Worm (Caenorhabditis elegans) whole organism, mixed stage, embryonic: ENCODE data around the gene ndx-6.

ENCODE experiments used
- M03D4.4 ChIP-seq: sonication (generic microtip); optimal IDR thresholded peaks from 2 replicates; lab custom pipeline; 2017; ENCODE audit warnings: mild to moderate bottlenecking, missing genetic modification characterization, missing compliant biosample characterization
- bed-3 ChIP-seq: fragments of 200-800 bp; sonication (Bioruptor generic); optimal IDR thresholded peaks from 3 replicates; lab custom pipeline; 2018; ENCODE audit warnings: mild to moderate bottlenecking, missing genetic modification characterization, moderate library complexity, missing compliant biosample characterization
- blmp-1 ChIP-seq: fragments of 150-350 bp; optimal IDR thresholded peaks from 2 replicates; lab custom pipeline; 2014; ENCODE audit warnings: missing biosample characterization, missing genetic modification characterization
- ceh-39 ChIP-seq: fragments of 150-350 bp; optimal IDR thresholded peaks from 2 replicates; lab custom pipeline; 2014; ENCODE audit warnings: missing biosample characterization, missing genetic modification characterization
- ceh-43 ChIP-seq: fragments of 200-800 bp; sonication (Bioruptor generic); optimal IDR thresholded peaks from 2 replicates; lab custom pipeline; 2018; ENCODE audit warnings: mild to moderate bottlenecking, missing genetic modification characterization, moderate library complexity, missing compliant biosample characterization
- ceh-83 ChIP-seq: fragments of 200-800 bp; sonication (Bioruptor generic); optimal IDR thresholded peaks from 2 replicates; lab custom pipeline; 2018; ENCODE audit warnings: mild to moderate bottlenecking, missing genetic modification characterization, missing compliant biosample characterization
- cnd-1 ChIP-seq: fragments of 200-800 bp; sonication (Bioruptor generic); optimal IDR thresholded peaks from 2 replicates; lab custom pipeline; 2018; ENCODE audit warnings: mild to moderate bottlenecking, missing genetic modification characterization, missing compliant biosample characterization
- drap-1 ChIP-seq: fragments of 200-800 bp; sonication (Bioruptor generic); optimal IDR thresholded peaks from 3 replicates; lab custom pipeline; 2018; ENCODE audit warnings: mild to moderate bottlenecking, missing genetic modification characterization, missing compliant biosample characterization
- elt-1 ChIP-seq: sonication (generic microtip); optimal IDR thresholded peaks from 2 replicates; lab custom pipeline; 2017; ENCODE audit warnings: missing genetic modification characterization, mild to moderate bottlenecking, missing compliant biosample characterization, antibody characterized with exemption, moderate library complexity, borderline replicate concordance; ENCODE audit not compliant: insufficient read depth
- elt-3 ChIP-seq: fragments of 150-350 bp; optimal IDR thresholded peaks from 2 replicates; lab custom pipeline; 2014; ENCODE audit warnings: missing biosample characterization, missing genetic modification characterization
- flh-1 ChIP-seq: fragments of 200-800 bp; sonication (Bioruptor generic); optimal IDR thresholded peaks from 2 replicates; lab custom pipeline; 2018; ENCODE audit warnings: mild to moderate bottlenecking, missing genetic modification characterization, moderate library complexity, missing compliant biosample characterization
- ham-2 ChIP-seq: fragments of 200-800 bp; sonication (Bioruptor generic); optimal IDR thresholded peaks from 2 replicates; lab custom pipeline; 2018; ENCODE audit warnings: mild to moderate bottlenecking, missing genetic modification characterization, missing compliant biosample characterization
- hlh-1 ChIP-seq: fragments of 150-350 bp; optimal IDR thresholded peaks from 2 replicates; lab custom pipeline; 2014; ENCODE audit warnings: missing biosample characterization, missing genetic modification reagents, missing genetic modification characterization
- lin-13 ChIP-seq: fragments of 150-350 bp; optimal IDR thresholded peaks from 2 replicates; lab custom pipeline; 2014; ENCODE audit warnings: missing biosample characterization, missing genetic modification characterization
- lin-32 ChIP-seq: fragments of 200-800 bp; sonication (Bioruptor generic); optimal IDR thresholded peaks from 2 replicates; lab custom pipeline; 2018; ENCODE audit warnings: mild to moderate bottlenecking, missing genetic modification characterization, missing compliant biosample characterization
- mab-5 ChIP-seq: fragments of 150-350 bp; optimal IDR thresholded peaks from 2 replicates; lab custom pipeline; 2014; ENCODE audit warnings: missing biosample characterization, missing genetic modification characterization
- mep-1 ChIP-seq: fragments of 150-350 bp; optimal IDR thresholded peaks from 2 replicates; lab custom pipeline; 2017; ENCODE audit warnings: missing biosample characterization, missing genetic modification reagents, missing genetic modification characterization, inconsistent platforms
- mls-2 ChIP-seq: sonication (generic microtip); optimal IDR thresholded peaks from 2 replicates; lab custom pipeline; 2016; ENCODE audit warnings: mild to moderate bottlenecking, missing genetic modification characterization, moderate library complexity, missing compliant biosample characterization
- nhr-12 ChIP-seq: fragments of 150-350 bp; optimal IDR thresholded peaks from 2 replicates; lab custom pipeline; 2014; ENCODE audit warnings: missing biosample characterization, missing genetic modification characterization
- nhr-2 ChIP-seq: fragments of 150-350 bp; optimal IDR thresholded peaks from 2 replicates; lab custom pipeline; 2014; ENCODE audit warnings: missing biosample characterization, missing genetic modification characterization
- nhr-237 ChIP-seq: fragments of 150-350 bp; optimal IDR thresholded peaks from 2 replicates; lab custom pipeline; 2014; ENCODE audit warnings: missing biosample characterization, missing genetic modification characterization
- nhr-28 ChIP-seq: fragments of 150-350 bp; optimal IDR thresholded peaks from 2 replicates; lab custom pipeline; 2014; ENCODE audit warnings: missing biosample characterization, missing genetic modification characterization
- nhr-76 ChIP-seq: sonication (generic microtip); optimal IDR thresholded peaks from 2 replicates; lab custom pipeline; 2017; ENCODE audit warnings: missing biosample characterization, missing genetic modification characterization
- pha-4 ChIP-seq: fragments of 150-350 bp; optimal IDR thresholded peaks from 2 replicates; lab custom pipeline; 2018; ENCODE audit warnings: missing biosample characterization, missing genetic modification reagents, missing genetic modification characterization
- sem-2 ChIP-seq: fragments of 200-800 bp; sonication (Bioruptor generic); optimal IDR thresholded peaks from 2 replicates; lab custom pipeline; 2018; ENCODE audit warnings: mild to moderate bottlenecking, missing genetic modification characterization, missing compliant biosample characterization
- snpc-4 ChIP-seq: fragments of 150-350 bp; optimal IDR thresholded peaks from 2 replicates; lab custom pipeline; 2014; ENCODE audit warnings: missing biosample characterization, missing genetic modification characterization
- sptf-1 ChIP-seq: sonication (generic microtip); optimal IDR thresholded peaks from 2 replicates; lab custom pipeline; 2017; ENCODE audit warnings: mild to moderate bottlenecking, missing genetic modification characterization, moderate library complexity, missing compliant biosample characterization
- tbx-8 ChIP-seq: fragments of 200-800 bp; sonication (Bioruptor generic); optimal IDR thresholded peaks from 2 replicates; lab custom pipeline; 2018; ENCODE audit warnings: mild to moderate bottlenecking, missing genetic modification characterization, moderate library complexity, missing compliant biosample characterization
- unc-120 ChIP-seq: sonication (generic microtip); optimal IDR thresholded peaks from 2 replicates; lab custom pipeline; 2017; ENCODE audit warnings: missing genetic modification characterization, missing compliant biosample characterization; ENCODE audit not compliant: poor library complexity, severe bottlenecking
- unc-39 ChIP-seq: fragments of 150-350 bp; optimal IDR thresholded peaks from 2 replicates; lab custom pipeline; 2014; ENCODE audit warnings: missing biosample characterization, missing genetic modification characterization
- unc-62 ChIP-seq: fragments of 150-350 bp; optimal IDR thresholded peaks from 2 replicates; lab custom pipeline; 2014; ENCODE audit warnings: missing biosample characterization, missing genetic modification reagents, missing genetic modification characterization
- zip-8 ChIP-seq: fragments of 150-350 bp; optimal IDR thresholded peaks from 2 replicates; lab custom pipeline; 2014; ENCODE audit warnings: missing biosample characterization, missing genetic modification characterization
- ztf-11 ChIP-seq: fragments of 150-350 bp; optimal IDR thresholded peaks from 2 replicates; lab custom pipeline; 2014; ENCODE audit warnings: missing biosample characterization, missing genetic modification characterization

The ndx-6 gene

DNA sequence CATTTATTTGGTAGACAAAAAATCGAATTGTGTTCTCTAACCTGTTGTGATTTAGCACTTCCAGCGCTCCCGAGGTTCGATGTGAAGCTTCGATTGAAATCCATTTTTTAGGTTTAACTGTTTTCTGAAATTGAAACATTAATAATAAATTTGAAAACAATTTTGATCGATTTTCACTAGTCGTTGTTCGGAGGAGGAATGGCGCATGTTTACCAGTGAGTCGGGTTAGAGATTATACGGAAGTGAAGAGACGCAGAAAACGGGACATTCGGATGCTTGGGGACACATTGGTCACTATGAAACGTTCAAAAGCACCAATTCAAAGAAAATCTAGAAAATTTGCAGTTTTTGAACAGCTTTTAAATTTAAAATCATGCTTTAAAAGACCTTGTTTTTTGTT is 9.1 kb upstream of the ndx-6 start, which contains the start of gene fbxl-3:
Gene fbxl-3 (minus strand): TSS at position 124 of the 400 bp plus-strand sequence.
- TF ChIP-seq pha-4 (tag; lab: Kevin White, UChicago) (peak; percentile 65), unc-120 (no peak)

DNA sequence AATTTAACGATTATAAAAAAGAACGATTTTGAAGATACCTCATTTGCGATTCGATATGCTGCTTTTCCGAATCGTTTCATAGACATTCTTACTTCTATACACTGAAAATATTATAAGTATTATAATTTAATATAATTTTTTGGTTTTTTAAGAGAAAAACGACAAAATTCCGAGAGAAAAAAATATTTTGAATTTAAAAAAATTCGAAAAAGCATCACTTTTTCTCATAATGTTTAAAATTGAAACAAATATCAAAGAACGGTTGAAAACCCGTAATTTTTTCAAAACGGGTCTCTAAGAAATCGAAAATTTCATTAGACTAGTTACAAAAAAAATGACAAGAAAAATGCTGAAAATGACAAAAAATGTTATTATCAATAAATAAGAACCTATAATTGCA is 5.9 kb upstream of the ndx-6 start, which contains the start of gene pink-1:
Gene pink-1 (minus strand): TSS at position 101 of the 400 bp plus-strand sequence.
- TF ChIP-seq ceh-39 (tag; lab: Kevin White, UChicago) (no peak), zip-8 (tag; lab: Kevin White, UChicago) (no peak), hlh-1 (tag; lab: Kevin White, UChicago) (no peak), nhr-237 (no peak), mep-1 (tag; lab: Kevin White, UChicago) (no peak), bed-3 (GFP tag; lab: Kevin White, UChicago) (no peak), unc-120 (no peak), elt-3 (tag; lab: Kevin White, UChicago) (no peak)

DNA sequence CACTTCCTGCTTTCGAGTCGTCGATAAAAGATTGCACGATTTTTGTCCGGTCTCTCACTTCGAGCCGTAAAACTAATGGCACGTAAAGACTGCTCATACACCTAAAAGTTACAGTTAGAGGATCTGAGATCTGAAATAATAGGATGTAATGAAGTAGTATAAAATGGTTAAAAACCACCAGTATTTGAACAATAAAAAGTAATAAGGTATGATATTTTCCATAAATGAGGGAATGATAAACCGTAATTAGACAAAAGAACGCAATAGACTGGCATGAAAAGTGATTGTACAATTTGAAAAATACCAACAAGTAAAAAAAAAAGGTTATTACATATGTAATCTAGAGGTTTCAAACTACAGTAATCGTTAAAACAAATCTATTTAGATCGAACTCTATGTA is 3.4 kb upstream of the ndx-6 start, which contains the start of gene brap-2:
Gene brap-2 (minus strand): TSS at position 101 of the 400 bp plus-strand sequence.
- no peak for TF ChIP-seq nhr-237
- no peak for TF ChIP-seq ztf-11
- TF ChIP-seq elt-3 (tag; lab: Kevin White, UChicago): no peak
- TF ChIP-seq ham-2 (GFP tag; lab: Kevin White, UChicago): no peak
- no peak for TF ChIP-seq ceh-43 (GFP tag; lab: Kevin White, UChicago)
- no peak for TF ChIP-seq pha-4 (tag; lab: Kevin White, UChicago)
- no peak for TF ChIP-seq unc-62 (GFP tag; lab: Kevin White, UChicago)
- TF ChIP-seq unc-120: no peak
- TF ChIP-seq hlh-1 (tag; lab: Kevin White, UChicago): no peak
- TF ChIP-seq unc-39 (tag; lab: Kevin White, UChicago): no peak
- TF ChIP-seq mls-2 (tag; lab: Kevin White, UChicago): no peak
- TF ChIP-seq flh-1 (GFP tag; lab: Kevin White, UChicago): no peak
- no peak for TF ChIP-seq bed-3 (GFP tag; lab: Kevin White, UChicago)
- no peak for TF ChIP-seq nhr-76
- no peak for TF ChIP-seq M03D4.4
- no peak for TF ChIP-seq mep-1 (tag; lab: Kevin White, UChicago)
- TF ChIP-seq lin-32 (GFP tag; lab: Kevin White, UChicago): no peak
- no peak for TF ChIP-seq ceh-83 (GFP tag; lab: Kevin White, UChicago)
- no peak for TF ChIP-seq tbx-8 (GFP tag; lab: Kevin White, UChicago)
- TF ChIP-seq sptf-1: no peak

DNA sequence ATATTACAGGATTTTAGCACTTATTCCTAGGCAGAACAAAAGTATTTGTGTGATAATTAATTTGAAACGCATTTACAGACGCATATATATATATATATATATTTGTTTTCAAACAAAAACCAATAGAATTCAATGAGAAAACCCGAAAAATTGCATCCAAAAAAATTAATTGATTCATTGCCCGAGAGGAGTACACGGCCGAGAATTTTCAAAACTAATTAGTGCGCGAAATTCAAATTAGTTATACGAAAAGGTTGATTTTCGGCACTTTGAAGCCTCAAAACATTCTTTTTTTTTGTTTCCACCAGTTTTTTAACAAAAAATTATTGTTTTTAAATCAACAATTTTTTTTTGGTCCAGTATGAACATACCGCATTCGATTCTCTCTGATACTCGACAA is 1.8 kb upstream of the ndx-6 start:
- TF ChIP-seq lin-13 (tag; lab: Kevin White, UChicago): no peak
- no peak for TF ChIP-seq sem-2 (GFP tag; lab: Kevin White, UChicago)
- TF ChIP-seq snpc-4 (tag; lab: Kevin White, UChicago): no peak
- no peak for TF ChIP-seq nhr-2
- no peak for TF ChIP-seq cnd-1 (tag; lab: Kevin White, UChicago)
- no peak for TF ChIP-seq mab-5 (tag; lab: Kevin White, UChicago)
- no peak for TF ChIP-seq ceh-39 (tag; lab: Kevin White, UChicago)

DNA sequence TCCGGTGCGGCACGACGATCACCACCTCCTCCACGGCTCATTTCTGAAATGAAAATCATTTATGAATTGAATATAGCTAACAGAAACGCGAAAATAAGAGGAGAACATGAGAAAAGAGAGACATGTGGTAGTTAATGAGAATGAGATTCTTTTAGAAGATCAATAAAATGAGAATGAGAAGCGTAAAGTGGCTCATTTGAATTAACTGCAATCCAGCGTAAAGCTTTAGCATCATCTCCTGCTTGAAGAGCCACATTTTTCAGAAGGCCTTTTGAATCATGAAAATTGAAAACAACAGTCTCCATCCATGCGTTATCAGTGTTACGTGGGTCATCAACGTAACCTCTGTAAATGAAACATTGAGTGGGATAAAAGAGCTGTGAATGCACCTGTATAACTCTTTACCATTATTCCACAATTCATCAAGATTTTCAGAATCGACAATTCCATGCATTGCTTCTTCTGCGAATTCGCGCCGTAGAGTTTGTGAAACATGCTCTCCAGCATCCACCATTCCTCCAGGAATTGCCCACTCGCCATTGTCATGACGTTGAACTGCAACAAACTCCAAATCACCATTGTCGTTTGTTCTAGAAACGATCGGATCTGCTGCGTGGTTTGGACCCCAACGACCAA is 777 bp downstream of the ndx-6 start, which contains the start of gene rsp-4:
Gene rsp-4 (minus strand): TSS at position 51 of the 636 bp plus-strand sequence.
- TF ChIP-seq nhr-2 (no peak), drap-1 (GFP tag; lab: Kevin White, UChicago) (no peak), nhr-76 (no peak), sem-2 (GFP tag; lab: Kevin White, UChicago) (no peak), lin-32 (GFP tag; lab: Kevin White, UChicago) (no peak), ceh-83 (GFP tag; lab: Kevin White, UChicago) (no peak), hlh-1 (tag; lab: Kevin White, UChicago) (no peak), unc-62 (GFP tag; lab: Kevin White, UChicago) (no peak)
- TF ChIP-seq, all 35 proteins: peak for 0

DNA sequence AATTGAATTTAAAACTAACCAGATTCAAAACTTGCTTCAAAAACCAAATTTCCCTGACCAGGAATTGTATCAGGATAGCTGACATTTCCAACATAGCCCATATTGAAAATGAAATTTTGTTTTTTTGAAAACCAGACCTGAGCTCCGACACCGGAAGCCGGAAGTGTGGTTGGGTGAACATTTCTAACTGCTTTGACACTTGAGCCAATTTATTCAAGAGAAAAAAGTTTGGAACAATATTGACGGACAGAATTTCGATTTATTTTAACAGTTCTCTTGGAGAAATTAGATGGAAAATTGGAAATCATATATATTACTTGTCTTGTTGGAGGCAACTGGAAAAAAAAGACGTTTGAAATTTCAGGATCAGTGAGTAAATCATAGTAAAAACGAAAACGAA is 2.5 kb downstream of the ndx-6 start, which contains the start of gene ccpp-6:
Gene ccpp-6 (minus strand): TSS at position 101 of the 400 bp plus-strand sequence.
- TF ChIP-seq nhr-12 (no peak), lin-32 (GFP tag; lab: Kevin White, UChicago) (no peak), cnd-1 (tag; lab: Kevin White, UChicago) (no peak), sem-2 (GFP tag; lab: Kevin White, UChicago) (no peak), ceh-43 (GFP tag; lab: Kevin White, UChicago) (no peak), mls-2 (tag; lab: Kevin White, UChicago) (no peak), blmp-1 (tag; lab: Kevin White, UChicago) (no peak), elt-1 (no peak), unc-39 (tag; lab: Kevin White, UChicago) (no peak), unc-62 (GFP tag; lab: Kevin White, UChicago) (no peak), mab-5 (tag; lab: Kevin White, UChicago) (no peak), nhr-28 (no peak), tbx-8 (GFP tag; lab: Kevin White, UChicago) (no peak), mep-1 (tag; lab: Kevin White, UChicago) (no peak), ham-2 (GFP tag; lab: Kevin White, UChicago) (no peak), pha-4 (tag; lab: Kevin White, UChicago) (no peak), lin-13 (tag; lab: Kevin White, UChicago) (no peak)
